Worm (Caenorhabditis elegans) whole organism, late embryonic: Measurements from ENCODE around the gene ZK218.11.

Experiments used
- C38D4.7 ChIP-seq: fragments of 200-800 bp; sonication (Bioruptor generic); optimal IDR thresholded peaks from 2 replicates; lab custom pipeline; 2018; ENCODE audit warnings: mild to moderate bottlenecking, missing genetic modification characterization, moderate library complexity, missing compliant biosample characterization
- F13H6.1 ChIP-seq: sonication (generic microtip); optimal IDR thresholded peaks from 2 replicates; lab custom pipeline; 2016; ENCODE audit warnings: missing genetic modification characterization, missing compliant biosample characterization
- K02D7.2 ChIP-seq: sonication (generic microtip); optimal IDR thresholded peaks from 2 replicates; lab custom pipeline; 2017; ENCODE audit warnings: mild to moderate bottlenecking, missing genetic modification characterization, missing compliant biosample characterization
- K09A11.1 ChIP-seq: sonication (generic microtip); optimal IDR thresholded peaks from 2 replicates; lab custom pipeline; 2017; ENCODE audit warnings: antibody characterized with exemption, mild to moderate bottlenecking, missing genetic modification characterization, missing compliant biosample characterization; ENCODE audit not compliant: insufficient read depth
- ahr-1 ChIP-seq: sonication (generic microtip); optimal IDR thresholded peaks from 2 replicates; lab custom pipeline; 2016; ENCODE audit warnings: missing genetic modification characterization, missing compliant biosample characterization
- ama-1 ChIP-seq: fragments of 150-350 bp; optimal IDR thresholded peaks from 2 replicates; lab custom pipeline; 2014
- ceh-14 ChIP-seq: sonication (generic microtip); optimal IDR thresholded peaks from 2 replicates; lab custom pipeline; 2016; ENCODE audit warnings: missing genotype, missing genetic modification characterization, missing compliant biosample characterization
- ceh-18 ChIP-seq: sonication (generic microtip); optimal IDR thresholded peaks from 2 replicates; lab custom pipeline; 2016; ENCODE audit warnings: missing genetic modification characterization, missing compliant biosample characterization
- ceh-19 ChIP-seq: fragments of 200-800 bp; sonication (Bioruptor generic); optimal IDR thresholded peaks from 2 replicates; lab custom pipeline; 2018; ENCODE audit warnings: mild to moderate bottlenecking, missing genetic modification characterization, missing compliant biosample characterization
- ceh-22 ChIP-seq: sonication (generic microtip); optimal IDR thresholded peaks from 2 replicates; lab custom pipeline; 2017; ENCODE audit warnings: missing biosample characterization, missing genetic modification characterization
- ceh-24 ChIP-seq: sonication (generic microtip); optimal IDR thresholded peaks from 2 replicates; lab custom pipeline; 2016; ENCODE audit warnings: mild to moderate bottlenecking, missing genetic modification characterization, missing compliant biosample characterization
- ceh-6 ChIP-seq: fragments of 200-800 bp; sonication (Bioruptor generic); optimal IDR thresholded peaks from 2 replicates; lab custom pipeline; 2018; ENCODE audit warnings: mild to moderate bottlenecking, missing genetic modification characterization, missing compliant biosample characterization
- ceh-9 ChIP-seq: sonication (generic microtip); optimal IDR thresholded peaks from 2 replicates; lab custom pipeline; 2016; ENCODE audit warnings: mild to moderate bottlenecking, missing genetic modification characterization, inconsistent platforms, missing compliant biosample characterization
- dve-1 ChIP-seq: sonication (generic microtip); optimal IDR thresholded peaks from 2 replicates; lab custom pipeline; 2017; ENCODE audit warnings: antibody characterized with exemption, mild to moderate bottlenecking, missing genetic modification characterization, missing compliant biosample characterization
- elt-2 ChIP-seq: sonication (generic microtip); optimal IDR thresholded peaks from 2 replicates; lab custom pipeline; 2016; ENCODE audit warnings: missing genetic modification reagents, missing genetic modification characterization, missing compliant biosample characterization
- fkh-6 ChIP-seq: sonication (generic microtip); optimal IDR thresholded peaks from 2 replicates; lab custom pipeline; 2016; ENCODE audit warnings: missing genetic modification characterization, missing compliant biosample characterization
- hlh-13 ChIP-seq: fragments of 200-800 bp; sonication (Bioruptor generic); optimal IDR thresholded peaks from 2 replicates; lab custom pipeline; 2018; ENCODE audit warnings: mild to moderate bottlenecking, missing genetic modification characterization, missing compliant biosample characterization
- hlh-30 ChIP-seq: sonication (generic microtip); optimal IDR thresholded peaks from 2 replicates; lab custom pipeline; 2017; ENCODE audit warnings: antibody characterized with exemption, missing genetic modification characterization, missing compliant biosample characterization; ENCODE audit not compliant: insufficient read depth
- hlh-6 ChIP-seq: sonication (generic microtip); optimal IDR thresholded peaks from 2 replicates; lab custom pipeline; 2016; ENCODE audit warnings: missing genotype, missing genetic modification characterization, missing compliant biosample characterization
- hlh-8 ChIP-seq: sonication (generic microtip); optimal IDR thresholded peaks from 2 replicates; lab custom pipeline; 2016; ENCODE audit warnings: missing genotype, missing genetic modification characterization, missing compliant biosample characterization
- lim-6 ChIP-seq: sonication (generic microtip); optimal IDR thresholded peaks from 2 replicates; lab custom pipeline; 2016; ENCODE audit warnings: missing genetic modification characterization, missing compliant biosample characterization
- nfya-1 ChIP-seq: sonication (generic microtip); optimal IDR thresholded peaks from 2 replicates; lab custom pipeline; 2017; ENCODE audit warnings: missing genetic modification characterization, mild to moderate bottlenecking, missing compliant biosample characterization, antibody characterized with exemption, moderate library complexity
- nhr-232 ChIP-seq: sonication (generic microtip); optimal IDR thresholded peaks from 2 replicates; lab custom pipeline; 2016; ENCODE audit warnings: missing genetic modification characterization, missing compliant biosample characterization
- pag-3 ChIP-seq: sonication (generic microtip); optimal IDR thresholded peaks from 2 replicates; lab custom pipeline; 2016; ENCODE audit warnings: missing compliant biosample characterization, missing genetic modification characterization, borderline replicate concordance
- pat-9 ChIP-seq: fragments of 200-800 bp; sonication (Bioruptor generic); optimal IDR thresholded peaks from 2 replicates; lab custom pipeline; 2018; ENCODE audit warnings: mild to moderate bottlenecking, missing genetic modification characterization, moderate library complexity, missing compliant biosample characterization
- pha-2 ChIP-seq: sonication (generic microtip); optimal IDR thresholded peaks from 2 replicates; lab custom pipeline; 2017; ENCODE audit warnings: mild to moderate bottlenecking, missing genetic modification characterization, missing compliant biosample characterization
- pros-1 ChIP-seq: fragments of 150-350 bp; optimal IDR thresholded peaks from 2 replicates; lab custom pipeline; 2014; ENCODE audit warnings: missing biosample characterization, missing genetic modification reagents, missing genetic modification characterization
- rnt-1 ChIP-seq: sonication (generic microtip); optimal IDR thresholded peaks from 2 replicates; lab custom pipeline; 2016; ENCODE audit warnings: missing genetic modification characterization, missing compliant biosample characterization
- sdc-2 ChIP-seq: sonication (generic microtip); optimal IDR thresholded peaks from 2 replicates; lab custom pipeline; 2016; ENCODE audit warnings: missing genotype, missing genetic modification characterization, missing compliant biosample characterization
- sox-4 ChIP-seq: sonication (generic microtip); optimal IDR thresholded peaks from 2 replicates; lab custom pipeline; 2017; ENCODE audit warnings: mild to moderate bottlenecking, missing genetic modification characterization, inconsistent platforms, missing compliant biosample characterization
- syd-9 ChIP-seq: sonication (generic microtip); optimal IDR thresholded peaks from 2 replicates; lab custom pipeline; 2016; ENCODE audit warnings: mild to moderate bottlenecking, missing genetic modification characterization, moderate library complexity, missing compliant biosample characterization
- tbx-2 ChIP-seq: sonication (generic microtip); optimal IDR thresholded peaks from 2 replicates; lab custom pipeline; 2016; ENCODE audit warnings: missing genetic modification characterization, missing compliant biosample characterization
- tbx-7 ChIP-seq: sonication (generic microtip); optimal IDR thresholded peaks from 2 replicates; lab custom pipeline; 2016; ENCODE audit warnings: missing genotype, missing genetic modification characterization, missing compliant biosample characterization
- unc-3 ChIP-seq, 2 experiments: fragments of 200-800 bp in 1 of 2; sonication (Bioruptor generic) in 1 of 2; sonication (generic microtip) in 1 of 2; conservative IDR thresholded peaks in 1 of 2; optimal IDR thresholded peaks in 1 of 2; 2 replicates each; pipeline versions ENCODE4 v1.3.6 to Lab custom; 2016 to 2022; ENCODE audit warnings: missing compliant biosample characterization in 2 of 2, missing genetic modification characterization in 2 of 2, missing genetic modification reagents in 1 of 2
- unc-42 ChIP-seq: sonication (generic microtip); optimal IDR thresholded peaks from 2 replicates; lab custom pipeline; 2016; ENCODE audit warnings: missing genotype, missing genetic modification characterization, missing compliant biosample characterization
- unc-86 ChIP-seq: sonication (generic microtip); optimal IDR thresholded peaks from 2 replicates; lab custom pipeline; 2016; ENCODE audit warnings: missing genetic modification characterization, missing compliant biosample characterization
- ztf-16 ChIP-seq: sonication (generic microtip); optimal IDR thresholded peaks from 2 replicates; lab custom pipeline; 2017; ENCODE audit warnings: missing genetic modification characterization, missing compliant biosample characterization

The ZK218.11 gene

DNA sequence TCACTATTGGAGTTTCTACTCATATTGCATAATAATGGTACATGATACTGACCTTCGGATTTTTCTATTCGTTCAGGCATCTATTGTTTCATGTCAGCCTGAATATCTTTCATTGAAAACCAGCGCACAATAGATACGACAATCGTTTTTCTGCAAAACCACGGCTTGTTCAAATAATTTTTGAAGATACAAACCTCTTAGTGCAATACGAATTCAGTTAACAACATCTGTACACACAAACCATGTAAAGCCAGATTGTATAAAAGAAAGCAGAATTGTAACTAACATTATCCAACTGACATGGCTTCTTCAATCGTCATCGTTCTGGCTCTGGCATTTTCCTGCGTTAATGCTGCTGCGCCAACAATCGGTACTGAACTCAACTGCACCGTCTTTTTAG is 2.7 kb downstream of the ZK218.11 start, which contains the start of gene ZK218.7:
TSS of gene ZK218.7 (plus strand) at position 301 of the 400 bp plus-strand sequence.
- no peak for TF ChIP-seq ceh-19
- no peak for TF ChIP-seq ceh-24 (tag; lab: Kevin White, UChicago)
- no peak for TF ChIP-seq rnt-1
- no peak for TF ChIP-seq nhr-232 (tag; lab: Kevin White, UChicago)
- no peak for TF ChIP-seq ztf-16
- TF ChIP-seq hlh-30 (tag; lab: Kevin White, UChicago), result no peak
- TF ChIP-seq unc-3 (GFP tag; conservative IDR thresholded peaks at IDR 0.05; lab: Robert Waterston, UW), result no peak
- no peak for TF ChIP-seq unc-3 (tag; optimal IDR thresholded peaks at IDR 0.05; lab: Kevin White, UChicago)
- no peak for TF ChIP-seq elt-2 (tag; lab: Kevin White, UChicago)
- TF ChIP-seq unc-42, result no peak
- TF ChIP-seq K09A11.1 (tag; lab: Kevin White, UChicago), result no peak
- no peak for TF ChIP-seq syd-9 (tag; lab: Kevin White, UChicago)
- TF ChIP-seq sox-4, result no peak

DNA sequence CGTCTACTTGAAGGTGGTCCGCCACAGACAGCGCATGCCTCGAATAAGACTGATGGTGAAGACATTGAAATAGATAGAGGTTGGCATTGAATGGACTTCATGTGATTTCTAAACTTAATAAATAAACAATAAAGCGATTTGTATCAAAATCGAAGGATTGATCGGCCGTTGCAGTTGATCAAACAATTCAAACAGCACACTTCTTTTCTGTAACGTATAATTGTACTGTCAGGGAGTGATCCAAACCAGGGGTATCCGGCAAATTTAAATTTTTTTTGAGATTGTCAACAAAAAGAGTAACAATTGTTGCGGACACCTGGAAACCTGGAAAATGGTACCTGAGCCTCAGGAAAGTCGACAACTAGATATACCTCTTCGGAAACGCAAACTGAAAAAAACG is 3.7 kb downstream of the ZK218.11 start, which contains the start of gene nhr-248:
TSS of gene nhr-248 (minus strand) at position 101 of the 400 bp plus-strand sequence.
- TF ChIP-seq hlh-6 (tag; lab: Kevin White, UChicago) (no peak), ceh-24 (tag; lab: Kevin White, UChicago) (no peak), ceh-9 (tag; lab: Kevin White, UChicago) (no peak), lim-6 (no peak), pros-1 (tag; lab: Kevin White, UChicago) (no peak), nhr-232 (tag; lab: Kevin White, UChicago) (no peak), tbx-7 (tag; lab: Kevin White, UChicago) (no peak), F13H6.1 (tag; lab: Kevin White, UChicago) (no peak), ama-1 (lab: Kevin White, UChicago) (no peak), sox-4 (no peak), ahr-1 (tag; lab: Kevin White, UChicago) (no peak), pat-9 (no peak), tbx-2 (tag; lab: Kevin White, UChicago) (no peak), pha-2 (tag; lab: Kevin White, UChicago) (no peak), fkh-6 (tag; lab: Kevin White, UChicago) (no peak), K02D7.2 (no peak)
- TF ChIP-seq, all 69 proteins: peak for 0

DNA sequence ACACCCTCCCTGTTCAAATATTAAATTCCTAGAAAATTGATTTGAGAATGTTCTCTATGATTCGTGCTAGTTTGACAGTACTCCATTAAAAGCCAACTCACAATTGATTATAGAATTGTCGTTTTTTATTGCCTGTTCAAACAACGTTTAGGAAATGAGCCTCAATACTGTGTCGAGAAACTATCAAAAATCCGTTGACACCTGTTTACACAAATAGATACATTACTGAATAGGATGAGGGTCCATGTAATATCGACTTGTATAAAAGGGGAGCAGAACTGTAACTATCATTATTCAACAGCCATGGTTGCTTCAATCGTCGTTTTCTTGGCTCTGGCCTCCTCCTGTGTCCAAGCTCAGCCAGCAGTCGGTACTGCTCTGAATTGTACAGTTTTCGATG is 7.4 kb downstream of the ZK218.11 start, which contains the start of gene ZK218.5:
TSS of gene ZK218.5 (plus strand) at position 301 of the 400 bp plus-strand sequence.
- TF ChIP-seq lim-6, result no peak
- TF ChIP-seq nfya-1 (tag; lab: Kevin White, UChicago), result no peak
- no peak for TF ChIP-seq pros-1 (tag; lab: Kevin White, UChicago)
- TF ChIP-seq sdc-2 (tag; lab: Kevin White, UChicago), result no peak
- TF ChIP-seq ceh-6 (GFP tag; lab: Kevin White, UChicago), result no peak
- TF ChIP-seq ztf-16, result no peak
- no peak for TF ChIP-seq pag-3 (tag; lab: Kevin White, UChicago)
- no peak for TF ChIP-seq pat-9
- no peak for TF ChIP-seq hlh-8 (tag; lab: Kevin White, UChicago)
- no peak for TF ChIP-seq tbx-7 (tag; lab: Kevin White, UChicago)
- TF ChIP-seq dve-1, result no peak
- TF ChIP-seq ceh-14 (tag; lab: Kevin White, UChicago), result no peak
- no peak for TF ChIP-seq elt-2 (tag; lab: Kevin White, UChicago)
- no peak for TF ChIP-seq ceh-18 (tag; lab: Kevin White, UChicago)
- TF ChIP-seq ceh-24 (tag; lab: Kevin White, UChicago), result no peak
- TF ChIP-seq hlh-13 (GFP tag; lab: Kevin White, UChicago), result no peak
- TF ChIP-seq sox-4, result no peak
- no peak for TF ChIP-seq unc-86 (tag; lab: Kevin White, UChicago)
- TF ChIP-seq C38D4.7 (GFP tag; lab: Kevin White, UChicago), result no peak
- no peak for TF ChIP-seq ceh-22 (tag; lab: Kevin White, UChicago)
